Fruit fly (Drosophila melanogaster) whole organism, adult: Measurements from ENCODE around the gene CG11779.

Source experiments
- CG12768 ChIP-seq: fragments of 200-800 bp; sonication (Bioruptor generic); optimal IDR thresholded peaks from 2 replicates; lab custom pipeline; 2017; ENCODE audit warnings: missing biosample characterization, missing genetic modification characterization, mild to moderate bottlenecking, moderate library complexity, missing genetic modification reagents
- CG14711 ChIP-seq: fragments of 200-800 bp; sonication (Bioruptor generic); optimal IDR thresholded peaks from 2 replicates; lab custom pipeline; 2018; ENCODE audit warnings: missing biosample characterization, mild to moderate bottlenecking, missing genetic modification characterization, moderate library complexity
- CG5204 ChIP-seq: fragments of 200-800 bp; sonication (Bioruptor generic); optimal IDR thresholded peaks from 2 replicates; lab custom pipeline; 2016; ENCODE audit warnings: missing biosample characterization, missing genetic modification characterization
- Crg-1 ChIP-seq: fragments of 200-800 bp; sonication (Bioruptor generic); optimal IDR thresholded peaks from 2 replicates; lab custom pipeline; 2016; ENCODE audit warnings: missing biosample characterization, missing genetic modification characterization
- Hr96 ChIP-seq: fragments of 200-800 bp; sonication (Bioruptor generic); optimal IDR thresholded peaks from 2 replicates; lab custom pipeline; 2016; ENCODE audit warnings: missing biosample characterization, missing genetic modification characterization
- Mnt ChIP-seq: fragments of 200-800 bp; sonication (Bioruptor generic); optimal IDR thresholded peaks from 2 replicates; lab custom pipeline; 2016; ENCODE audit warnings: missing biosample characterization, mild to moderate bottlenecking, missing genetic modification characterization
- bab1 ChIP-seq: fragments of 200-800 bp; sonication (Bioruptor generic); optimal IDR thresholded peaks from 3 replicates; lab custom pipeline; 2019; ENCODE audit warnings: missing biosample characterization, mild to moderate bottlenecking, missing genetic modification characterization, moderate library complexity
- cic ChIP-seq: fragments of 200-800 bp; sonication (Bioruptor generic); optimal IDR thresholded peaks from 2 replicates; lab custom pipeline; 2017; ENCODE audit warnings: missing biosample characterization, mild to moderate bottlenecking, missing genetic modification characterization, moderate library complexity
- cnc ChIP-seq, 2 experiments: fragments of >200 bp; optimal IDR thresholded peaks; 2 replicates each; lab custom pipeline; 2017
- tj ChIP-seq: fragments of 200-800 bp; sonication (Bioruptor generic); optimal IDR thresholded peaks from 3 replicates; lab custom pipeline; 2017; ENCODE audit warnings: missing biosample characterization, mild to moderate bottlenecking, missing genetic modification characterization, moderate library complexity

dm6 chr3R:19113836-19114235, 45.8 kb downstream of the CG11779 start:
- TF ChIP-seq CG5204 (GFP tag; lab: Kevin White, UChicago) (no peak), bab1 (GFP tag; lab: Kevin White, UChicago) (peak; percentile 73), Hr96 (GFP tag; lab: Kevin White, UChicago) (no peak), cic (GFP tag; lab: Kevin White, UChicago) (no peak), tj (GFP tag; lab: Kevin White, UChicago) (peak; percentile 66), CG12768 (no peak), CG14711 (no peak), Mnt (GFP tag; lab: Kevin White, UChicago) (no peak), cnc (optimal IDR thresholded peaks at IDR 0.05; lab: Kevin White, UChicago) (no peak), Crg-1 (GFP tag; lab: Kevin White, UChicago) (no peak)
